Worm (Caenorhabditis elegans): Measurements from ENCODE around the gene dsh-2.
A peak's percentile ranks its signal among the peaks of the same experiment; 100 is the strongest.

dsh-2 gene

ce11 chrII:5039912-5040311, 41.1 kb downstream of the dsh-2 start, which contains the start of gene golg-2:
Gene golg-2, minus strand, starts transcription at chrII:5040091.
- TF ChIP-seq F23B12.7 (tag; optimal IDR thresholded peaks at IDR 0.05; ENCODE audit: insufficient read depth) (peak; percentile 18), tbp1 (GFP tag; optimal IDR thresholded peaks at IDR 0.05) (no peak)

ce11 chrII:5036128-5036527, 44.8 kb downstream of the dsh-2 start, which contains the start of gene lrr-1:
Gene lrr-1, minus strand, starts transcription at chrII:5036439.
- TF ChIP-seq ZK185.1 (tag; optimal IDR thresholded peaks at IDR 0.05; ENCODE audit: poor library complexity, severe bottlenecking) (no peak), madf-6 (GFP tag; IDR thresholded peaks at IDR 0.05) (peak; percentile 43; the same call in 1 of the 2 replicates), unc-62 (GFP tag; optimal IDR thresholded peaks at IDR 0.05) (no peak)

ce11 chrII:5033935-5034334, 47.0 kb downstream of the dsh-2 start, which contains the start of gene F33G12.3:
Gene F33G12.3, minus strand, starts transcription at chrII:5034035.
- TF ChIP-seq hlh-26 (GFP tag; conservative IDR thresholded peaks at IDR 0.05) (no peak), C17E4.6 (GFP tag; IDR thresholded peaks at IDR 0.05) (no peak)

ce11 chrII:5032669-5033068, 48.3 kb downstream of the dsh-2 start:
- peak; percentile 63 for TF ChIP-seq hrde-1 (tag; optimal IDR thresholded peaks at IDR 0.05; ENCODE audit: borderline replicate concordance)
- TF ChIP-seq lir-1 (GFP tag; conservative IDR thresholded peaks at IDR 0.05), result no peak; the same call in 1 of the 2 replicates
- TF ChIP-seq tbp1 (GFP tag; optimal IDR thresholded peaks at IDR 0.05), result peak; percentile 98
- TF ChIP-seq mes-4 (tag; optimal IDR thresholded peaks at IDR 0.05), result peak; percentile 72
- 0 out of 2 replicates have a peak, but pooled peaks have one; percentile 13 for TF ChIP-seq C17E4.6 (GFP tag; IDR thresholded peaks at IDR 0.05)
- peak; percentile 79 for TF ChIP-seq B0336.3 (GFP tag; IDR thresholded peaks at IDR 0.05)
- peak in 1 of 2 experiments; percentile 1 for TF ChIP-seq let-607 (tag; optimal IDR thresholded peaks at IDR 0.05)
- TF ChIP-seq hmg-20 (GFP tag; IDR thresholded peaks at IDR 0.05), result peak; percentile 86
- no peak for TF ChIP-seq hlh-12 (tag; optimal IDR thresholded peaks at IDR 0.05)
- peak; percentile 43 for TF ChIP-seq B0035.1 (tag; optimal IDR thresholded peaks at IDR 0.05)
- peak; percentile 54 for TF ChIP-seq ceh-27 (GFP tag; optimal IDR thresholded peaks at IDR 0.05)
- TF ChIP-seq ztf-26 (tag; optimal IDR thresholded peaks at IDR 0.05), result peak; percentile 45
- no peak for TF ChIP-seq pha-4 (tag; optimal IDR thresholded peaks at IDR 0.05)
- peak; percentile 44 for TF ChIP-seq repo-1 (tag; optimal IDR thresholded peaks at IDR 0.05)
- peak; percentile 79; the same call in 1 of the 2 replicates for TF ChIP-seq egl-44 (GFP tag; IDR thresholded peaks at IDR 0.05)
- TF ChIP-seq aptf-2 (GFP tag; conservative IDR thresholded peaks at IDR 0.05), result no peak
- peak; percentile 57 for TF ChIP-seq cebp-1 (GFP tag; IDR thresholded peaks at IDR 0.05)
- TF ChIP-seq cebp-1 (tag; optimal IDR thresholded peaks at IDR 0.05), result peak; percentile 69
- TF ChIP-seq C06A6.2 (GFP tag; conservative IDR thresholded peaks at IDR 0.05), result peak; percentile 35; the same call in 1 of the 2 replicates
- no peak for TF ChIP-seq snpc-1.1 (tag; optimal IDR thresholded peaks at IDR 0.05; ENCODE audit: insufficient read depth)
- TF ChIP-seq dpff-1 (tag; optimal IDR thresholded peaks at IDR 0.05), result no peak
- no peak for TF ChIP-seq tbx-9 (tag; optimal IDR thresholded peaks at IDR 0.05; ENCODE audit: borderline replicate concordance)
- TF ChIP-seq akir-1 (GFP tag; optimal IDR thresholded peaks at IDR 0.05), result peak; percentile 48
- no peak for TF ChIP-seq ama-1 (optimal IDR thresholded peaks at IDR 0.05)
- peak; percentile 59 to 60 for TF ChIP-seq ama-1 (GFP tag; optimal IDR thresholded peaks at IDR 0.05)
- TF ChIP-seq nhr-179 (tag; optimal IDR thresholded peaks at IDR 0.05), result no peak
- TF ChIP-seq ztf-25 (GFP tag; IDR thresholded peaks at IDR 0.05), result peak; percentile 90; the same call in 1 of the 2 replicates
- no peak for TF ChIP-seq ztf-3 (GFP tag; optimal IDR thresholded peaks at IDR 0.05)
- peak; percentile 60 for TF ChIP-seq F33H1.4 (GFP tag; IDR thresholded peaks at IDR 0.05)
- no peak for TF ChIP-seq F55B11.4 (tag; optimal IDR thresholded peaks at IDR 0.05; ENCODE audit: borderline replicate concordance, insufficient read depth)
- TF ChIP-seq B0261.1 (tag; optimal IDR thresholded peaks at IDR 0.05), result peak; percentile 93
- 0 out of 2 replicates have a peak, but pooled peaks have one; percentile 37 for TF ChIP-seq Y56A3A.18 (GFP tag; IDR thresholded peaks at IDR 0.05)
- no peak for TF ChIP-seq gei-17 (GFP tag; optimal IDR thresholded peaks at IDR 0.05)
- peak; percentile 87 for TF ChIP-seq rpc-1 (optimal IDR thresholded peaks at IDR 0.05)
- TF ChIP-seq rpc-1 (tag; optimal IDR thresholded peaks at IDR 0.05), result peak; percentile 83
- TF ChIP-seq ceh-40 (GFP tag; IDR thresholded peaks at IDR 0.05), result 0 out of 2 replicates have a peak, but pooled peaks have one; percentile 67
